Fruit fly (Drosophila melanogaster): Measurements from ENCODE around the gene Csk.

DNA sequence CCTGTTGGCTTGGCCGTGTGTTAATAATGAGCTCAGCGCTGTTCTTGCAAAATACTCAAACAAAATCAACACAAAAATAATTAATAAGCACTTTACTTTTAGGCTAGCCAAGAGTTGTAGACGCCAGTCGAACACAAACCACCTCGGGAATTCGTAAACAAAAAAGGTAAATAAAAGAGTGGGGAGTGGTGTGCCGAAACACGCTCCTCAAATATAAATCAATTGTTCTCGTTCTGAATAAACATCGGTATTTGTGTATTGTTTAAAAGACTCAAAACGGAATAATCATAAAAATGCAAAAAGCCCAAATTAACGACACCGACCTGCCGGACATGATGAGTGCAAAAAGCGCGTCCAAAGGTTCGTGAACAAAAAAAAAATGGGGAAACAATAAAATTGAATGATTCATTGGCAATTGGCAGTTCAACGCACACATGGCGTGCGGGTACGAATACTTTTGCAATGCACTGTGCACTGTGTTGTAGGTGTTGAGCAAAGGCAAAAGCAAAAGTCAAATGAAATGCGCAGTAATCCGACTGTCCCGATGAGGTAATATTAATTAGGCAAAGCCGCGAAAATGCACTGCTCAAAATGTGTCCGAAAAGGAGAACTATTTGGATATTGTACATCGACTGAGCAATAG lies 10.4 kb downstream of the Csk start:
- TF ChIP-seq CG12605 (GFP tag; IDR thresholded peaks at IDR 0.05) = no peak
- no peak for TF ChIP-seq CG14655 (GFP tag; optimal IDR thresholded peaks at IDR 0.05)
- TF ChIP-seq CG13204 (GFP tag; optimal IDR thresholded peaks at IDR 0.05) = no peak
- no peak for TF ChIP-seq CG32121 (GFP tag; IDR thresholded peaks at IDR 0.05)
- TF ChIP-seq Pif1A (GFP tag; optimal IDR thresholded peaks at IDR 0.05) = no peak
